Fruit fly (Drosophila melanogaster) whole organism, wandering third instar larva: Measurements from ENCODE around the gene CG1142.

Experiments used
- Abd-B ChIP-seq: fragments of >200 bp; optimal IDR thresholded peaks from 2 replicates; lab custom pipeline; 2017; ENCODE audit warnings: missing biosample characterization, missing genetic modification characterization
- CG9705 ChIP-seq: fragments of 200-800 bp; sonication (Bioruptor generic); optimal IDR thresholded peaks from 2 replicates; lab custom pipeline; 2018; ENCODE audit warnings: missing biosample characterization, mild to moderate bottlenecking, missing genetic modification characterization
- CrebA ChIP-seq: fragments of 200-800 bp; sonication (Bioruptor generic); optimal IDR thresholded peaks from 2 replicates; lab custom pipeline; 2016; ENCODE audit warnings: missing biosample characterization, mild to moderate bottlenecking, missing genetic modification characterization, borderline replicate concordance
- Dif ChIP-seq: fragments of 200-275, 200-300 bp; sonication (Bioruptor generic); optimal IDR thresholded peaks from 2 replicates; lab custom pipeline; 2018; ENCODE audit warnings: missing biosample characterization, missing genetic modification characterization; ENCODE audit not compliant: partially characterized antibody
- GATAd ChIP-seq: sonication (Bioruptor generic); optimal IDR thresholded peaks from 2 replicates; lab custom pipeline; 2016; ENCODE audit warnings: missing biosample characterization, missing genetic modification characterization
- HLH106 ChIP-seq: fragments of 200-800 bp; optimal IDR thresholded peaks from 3 replicates; lab custom pipeline; 2019; ENCODE audit warnings: missing biosample characterization, mild to moderate bottlenecking, missing genetic modification characterization, moderate library complexity
- Hnf4 ChIP-seq: fragments of 200-800 bp; sonication (Bioruptor generic); optimal IDR thresholded peaks from 2 replicates; lab custom pipeline; 2016; ENCODE audit warnings: missing biosample characterization, mild to moderate bottlenecking, missing genetic modification characterization
- Hr78 ChIP-seq: fragments of >200 bp; optimal IDR thresholded peaks from 2 replicates; lab custom pipeline; 2017; ENCODE audit warnings: missing biosample characterization, missing genetic modification characterization
- Hr83 ChIP-seq: fragments of 200-300 bp; sonication (Bioruptor generic); optimal IDR thresholded peaks from 2 replicates; lab custom pipeline; 2016; ENCODE audit warnings: missing biosample characterization, mild to moderate bottlenecking, missing genetic modification characterization, moderate library complexity; ENCODE audit not compliant: poor library complexity, severe bottlenecking
- Jra ChIP-seq: sonication (Bioruptor generic); optimal IDR thresholded peaks from 2 replicates; lab custom pipeline; 2016; ENCODE audit warnings: missing biosample characterization, missing genetic modification characterization
- Mio ChIP-seq: sonication (Bioruptor generic); optimal IDR thresholded peaks from 2 replicates; lab custom pipeline; 2016; ENCODE audit warnings: missing biosample characterization, missing genetic modification characterization
- Myc ChIP-seq: fragments of >200 bp; optimal IDR thresholded peaks from 2 replicates; lab custom pipeline; 2017
- N ChIP-seq: fragments of >200 bp; optimal IDR thresholded peaks from 2 replicates; lab custom pipeline; 2018; ENCODE audit warnings: missing biosample characterization, missing external identifiers, missing genetic modification characterization
- OdsH ChIP-seq: fragments of 200-800 bp; sonication (Bioruptor generic); optimal IDR thresholded peaks from 2 replicates; lab custom pipeline; 2016; ENCODE audit warnings: missing biosample characterization, mild to moderate bottlenecking, missing genetic modification characterization
- Rel ChIP-seq, 2 experiments: fragments of 200-800 bp; sonication (Bioruptor generic) in 1 of 2; optimal IDR thresholded peaks; 2 replicates in 1 of 2; 3 replicates in 1 of 2; lab custom pipeline; 2016 to 2019; ENCODE audit warnings: mild to moderate bottlenecking in 2 of 2, missing biosample characterization in 2 of 2, missing genetic modification characterization in 2 of 2, moderate library complexity in 1 of 2
- Sp1 ChIP-seq: fragments of 200-800 bp; sonication (Bioruptor generic); optimal IDR thresholded peaks from 3 replicates; lab custom pipeline; 2019; ENCODE audit warnings: missing biosample characterization, mild to moderate bottlenecking, missing genetic modification characterization, moderate library complexity
- Vsx2 ChIP-seq: fragments of 200-300, 225-300 bp; sonication (Bioruptor generic); optimal IDR thresholded peaks from 2 replicates; lab custom pipeline; 2018; ENCODE audit warnings: missing biosample characterization, missing genetic modification characterization; ENCODE audit not compliant: partially characterized antibody
- brk ChIP-seq: fragments of 200-800 bp; sonication (Bioruptor generic); optimal IDR thresholded peaks from 2 replicates; lab custom pipeline; 2016; ENCODE audit warnings: missing biosample characterization, mild to moderate bottlenecking, missing genetic modification characterization
- dl ChIP-seq, 2 experiments: fragments of 175-275, 200-275 bp in 1 of 2; fragments of 200-275 bp in 1 of 2; sonication (Bioruptor generic); optimal IDR thresholded peaks; lab custom pipeline; 2018; ENCODE audit warnings: mild to moderate bottlenecking in 2 of 2, missing biosample characterization in 2 of 2, missing genetic modification characterization in 2 of 2, moderate library complexity in 2 of 2; ENCODE audit not compliant: partially characterized antibody in 2 of 2, insufficient read depth in 1 of 2
- dmrt93B ChIP-seq: fragments of 200-800 bp; sonication (Bioruptor generic); optimal IDR thresholded peaks from 2 replicates; lab custom pipeline; 2018; ENCODE audit warnings: missing biosample characterization, mild to moderate bottlenecking, missing genetic modification characterization
- dsf ChIP-seq: sonication (Bioruptor generic); optimal IDR thresholded peaks from 2 replicates; lab custom pipeline; 2016; ENCODE audit warnings: missing biosample characterization, missing genetic modification characterization, borderline replicate concordance
- foxo ChIP-seq, 2 experiments: fragments of 200-800 bp; sonication (Bioruptor generic); optimal IDR thresholded peaks; 2 replicates in 1 of 2; 3 replicates in 1 of 2; lab custom pipeline; 2016 to 2017; ENCODE audit warnings: missing biosample characterization in 2 of 2, missing genetic modification characterization in 2 of 2
- fru ChIP-seq: fragments of 200-800 bp; sonication (Bioruptor generic); optimal IDR thresholded peaks from 3 replicates; lab custom pipeline; 2016; ENCODE audit warnings: missing biosample characterization, mild to moderate bottlenecking, missing genetic modification characterization
- h ChIP-seq: fragments of 200-800 bp; sonication (Bioruptor generic); optimal IDR thresholded peaks from 3 replicates; lab custom pipeline; 2016; ENCODE audit warnings: missing biosample characterization, mild to moderate bottlenecking, missing genetic modification characterization
- lola ChIP-seq: fragments of >200 bp; optimal IDR thresholded peaks from 2 replicates; lab custom pipeline; 2017; ENCODE audit warnings: missing biosample characterization, missing genetic modification characterization
- pan ChIP-seq: fragments of >200 bp; optimal IDR thresholded peaks from 2 replicates; lab custom pipeline; 2017
- psq ChIP-seq: fragments of 200-800 bp; sonication (Bioruptor generic); optimal IDR thresholded peaks from 3 replicates; lab custom pipeline; 2017; ENCODE audit warnings: missing biosample characterization, mild to moderate bottlenecking, missing genetic modification characterization, moderate library complexity
- rgr ChIP-seq: fragments of 200-800 bp; sonication (Bioruptor generic); optimal IDR thresholded peaks from 3 replicates; lab custom pipeline; 2016; ENCODE audit warnings: missing biosample characterization, mild to moderate bottlenecking, missing genetic modification characterization
- sage ChIP-seq: fragments of 200-800 bp; sonication (Bioruptor generic); optimal IDR thresholded peaks from 2 replicates; lab custom pipeline; 2016; ENCODE audit warnings: missing biosample characterization, mild to moderate bottlenecking, missing genetic modification characterization
- sv ChIP-seq: fragments of 200-800 bp; sonication (Bioruptor generic); optimal IDR thresholded peaks from 3 replicates; lab custom pipeline; 2016; ENCODE audit warnings: missing biosample characterization, missing genetic modification characterization
- tai ChIP-seq: sonication (Bioruptor generic); optimal IDR thresholded peaks from 2 replicates; lab custom pipeline; 2016; ENCODE audit warnings: missing biosample characterization, missing genetic modification characterization
- usp ChIP-seq: fragments of >200 bp; optimal IDR thresholded peaks from 2 replicates; lab custom pipeline; 2017; ENCODE audit warnings: missing biosample characterization, missing genetic modification characterization

Gene CG1142

dm6 chr3R:7519356-7519755, 45.8 kb upstream of the CG1142 start, which contains the start of gene Ubc84D:
TSS of gene Ubc84D (minus strand) at chr3R:7519456.
- TF ChIP-seq Sp1 (GFP tag; lab: Kevin White, UChicago) = no peak
- TF ChIP-seq N = no peak
- no peak for TF ChIP-seq sv (GFP tag; lab: Kevin White, UChicago)

dm6 chr3R:7515599-7516069, 42.1 kb upstream of the CG1142 start, which contains the start of gene alpha-Est8:
TSS of gene alpha-Est8 (minus strand) at chr3R:7515670.
- TF ChIP-seq Hr83 (no peak), psq (no peak), dmrt93B (no peak), dsf (GFP tag; lab: Kevin White, UChicago) (no peak), fru (no peak), lola (no peak), HLH106 (no peak), Jra (GFP tag; lab: Kevin White, UChicago) (no peak), h (peak; percentile 17), GATAd (GFP tag; lab: Kevin White, UChicago) (no peak), Dif (peak; percentile 16), CrebA (GFP tag; lab: Kevin White, UChicago) (peak; percentile 38), Mio (no peak), Rel (GFP tag; optimal IDR thresholded peaks at IDR 0.05; lab: Kevin White, UChicago) (no peak), Rel (tag; optimal IDR thresholded peaks at IDR 0.05; lab: Kevin White, UChicago) (peak; percentile 38), Hr78 (GFP tag; lab: Kevin White, UChicago) (no peak), Myc (lab: Kevin White, UChicago) (no peak), sage (no peak), Hnf4 (no peak), Abd-B (GFP tag; lab: Kevin White, UChicago) (no peak), CG9705 (no peak)
- TF ChIP-seq, all 38 proteins: peak for 4

- TF ChIP-seq Hr78 (GFP tag; lab: Kevin White, UChicago) (no peak), Hnf4 (peak; percentile 15)
Measured at dm6 chr3R:7514232-7514863, 40.8 kb upstream of the CG1142 start.

- TF ChIP-seq Hr78 (GFP tag; lab: Kevin White, UChicago) (no peak), usp (GFP tag; lab: Kevin White, UChicago) (no peak), Rel (GFP tag; optimal IDR thresholded peaks at IDR 0.05; lab: Kevin White, UChicago) (no peak), Rel (tag; optimal IDR thresholded peaks at IDR 0.05; lab: Kevin White, UChicago) (no peak), tai (no peak), Mio (no peak), dl (GFP tag; optimal IDR thresholded peaks at IDR 0.05; lab: Kevin White, UChicago; ENCODE audit: insufficient read depth in 1 of 2, partially characterized antibody in 2 of 2) (no peak), sv (GFP tag; lab: Kevin White, UChicago) (no peak), Myc (lab: Kevin White, UChicago) (peak; percentile 86), dsf (GFP tag; lab: Kevin White, UChicago) (no peak), pan (no peak), dmrt93B (no peak), Abd-B (GFP tag; lab: Kevin White, UChicago) (peak; percentile 38), rgr (GFP tag; lab: Kevin White, UChicago) (no peak), Hr83 (no peak), N (peak; percentile 69), Vsx2 (GFP tag; lab: Kevin White, UChicago) (peak; percentile 52), OdsH (GFP tag; lab: Kevin White, UChicago) (no peak), lola (peak; percentile 86), Jra (GFP tag; lab: Kevin White, UChicago) (no peak), psq (no peak), Dif (peak; percentile 36), brk (GFP tag; lab: Kevin White, UChicago) (no peak), HLH106 (no peak), CG9705 (no peak), foxo (GFP tag; optimal IDR thresholded peaks at IDR 0.05; lab: Kevin White, UChicago) (no peak)
Measured at dm6 chr3R:7508198-7508837, 34.7 kb upstream of the CG1142 start.
